Worm (Caenorhabditis elegans) whole organism, L4/young adult: Measurements from ENCODE around the gene inos-1.

ENCODE experiments used
- W03F9.2 ChIP-seq: fragments of 150-350 bp; optimal IDR thresholded peaks from 2 replicates; lab custom pipeline; 2014; ENCODE audit warnings: missing biosample characterization, missing genetic modification characterization
- him-1 ChIP-seq: sonication (generic microtip); optimal IDR thresholded peaks from 2 replicates; lab custom pipeline; 2016; ENCODE audit warnings: missing genotype, missing genetic modification reagents, missing genetic modification characterization, missing compliant biosample characterization

- TF ChIP-seq W03F9.2 (tag; lab: Kevin White, UChicago) (no peak), him-1 (tag; lab: Kevin White, UChicago) (no peak)
Observed at ce11 chrII:11748494-11748893, 48.4 kb upstream of the inos-1 start, which contains the start of the genes F44E5.17 and gpb-1.
